Fruit fly (Drosophila melanogaster): ENCODE measurements around the gene sav.

Gene sav

DNA sequence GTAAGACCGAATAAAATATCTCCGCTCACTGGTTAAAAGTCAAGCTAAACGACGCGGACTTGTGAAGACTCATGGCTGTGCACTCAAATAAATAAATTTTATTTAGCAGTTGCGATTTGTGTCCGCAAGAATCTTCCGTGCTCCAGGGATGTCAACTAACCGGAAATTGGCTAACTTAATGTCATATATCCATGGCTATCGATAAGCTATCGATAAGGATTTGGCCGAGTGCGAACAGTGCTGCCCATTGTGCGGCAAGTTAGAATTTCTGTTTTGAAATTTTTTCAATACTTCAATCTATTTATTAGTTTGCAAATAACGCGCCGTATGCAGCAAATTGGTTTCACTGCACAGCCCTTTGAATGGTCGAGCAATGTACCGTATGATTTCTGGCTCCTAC is 7.2 kb downstream of the sav start, which contains the start of gene p53 (continued):
- TF ChIP-seq fd3F (GFP tag; optimal IDR thresholded peaks at IDR 0.05) (peak; percentile 50), schlank (tag; optimal IDR thresholded peaks at IDR 0.05) (peak; percentile 74), tgo (GFP tag; IDR thresholded peaks at IDR 0.05) (peak; percentile 60; the same call in 2 of the 3 replicates), CG4854 (GFP tag; optimal IDR thresholded peaks at IDR 0.05) (peak; percentile 77), gsb-n (tag; optimal IDR thresholded peaks at IDR 0.05) (peak; percentile 59), unpg (GFP tag; optimal IDR thresholded peaks at IDR 0.05) (peak; percentile 67), CG6765 (GFP tag; optimal IDR thresholded peaks at IDR 0.05) (peak; percentile 88), HLHmδ (GFP tag; optimal IDR thresholded peaks at IDR 0.05) (peak; percentile 91), CG11696 (GFP tag; IDR thresholded peaks at IDR 0.05) (no peak), CG32532 (GFP tag; IDR thresholded peaks at IDR 0.05) (peak; percentile 80), CG3726 (GFP tag; IDR thresholded peaks at IDR 0.05) (0 out of 3 replicates have a peak, but pooled peaks have one; percentile 53), CG12299 (tag; optimal IDR thresholded peaks at IDR 0.05) (no peak), tup (GFP tag; optimal IDR thresholded peaks at IDR 0.05) (no peak), Hr39 (optimal IDR thresholded peaks at IDR 0.05) (no peak), Hand (GFP tag; optimal IDR thresholded peaks at IDR 0.05) (peak; percentile 35), Atf6 (GFP tag; IDR thresholded peaks at IDR 0.05) (peak; percentile 58), ssp (GFP tag; IDR thresholded peaks at IDR 0.05) (peak; percentile 37; the same call in 1 of the 2 replicates), CG13287 (GFP tag; IDR thresholded peaks at IDR 0.05; ENCODE audit: partially characterized antibody) (peak; percentile 79), CG8281 (tag; optimal IDR thresholded peaks at IDR 0.05) (peak; percentile 67), CG4360 (GFP tag; IDR thresholded peaks at IDR 0.05) (peak; percentile 46), pb (GFP tag; optimal IDR thresholded peaks at IDR 0.05) (peak; percentile 79), gcm2 (GFP tag; optimal IDR thresholded peaks at IDR 0.05) (peak; percentile 71), Spps (tag; optimal IDR thresholded peaks at IDR 0.05) (no peak), hb (GFP tag; IDR thresholded peaks at IDR 0.05; ENCODE audit: partially characterized antibody) (peak; percentile 75; the same call in 2 of the 3 replicates), B-H1 (GFP tag; IDR thresholded peaks at IDR 0.05) (peak; percentile 51; the same call in 1 of the 3 replicates), so (GFP tag; IDR thresholded peaks at IDR 0.05) (no peak), zfh1 (GFP tag; IDR thresholded peaks at IDR 0.05) (peak; percentile 76), CG10147 (GFP tag; optimal IDR thresholded peaks at IDR 0.05) (peak; percentile 63), CG3847 (GFP tag; IDR thresholded peaks at IDR 0.05) (peak; percentile 71), NC2β (GFP tag; optimal IDR thresholded peaks at IDR 0.05) (peak; percentile 84), CG4820 (GFP tag; optimal IDR thresholded peaks at IDR 0.05) (peak; percentile 40), CG13424 (tag; optimal IDR thresholded peaks at IDR 0.05) (peak; percentile 33), mld (GFP tag; IDR thresholded peaks at IDR 0.05; ENCODE audit: partially characterized antibody) (no peak), fd96Cb (tag; optimal IDR thresholded peaks at IDR 0.05) (peak; percentile 27), MESR4 (GFP tag; optimal IDR thresholded peaks at IDR 0.05) (peak; percentile 18), Taf1 (GFP tag; IDR thresholded peaks at IDR 0.05) (no peak), CTCF (GFP tag; optimal IDR thresholded peaks at IDR 0.05) (peak; percentile 54), CG6654 (GFP tag; optimal IDR thresholded peaks at IDR 0.05) (peak; percentile 52), al (GFP tag; IDR thresholded peaks at IDR 0.05) (0 out of 2 replicates have a peak, but pooled peaks have one; percentile 40), Hmr (GFP tag; optimal IDR thresholded peaks at IDR 0.05) (peak; percentile 86), Elba2 (GFP tag; optimal IDR thresholded peaks at IDR 0.05) (no peak), CG7963 (GFP tag; IDR thresholded peaks at IDR 0.05; ENCODE audit: partially characterized antibody) (peak; percentile 44; the same call in 1 of the 3 replicates), dpn (GFP tag; optimal IDR thresholded peaks at IDR 0.05) (peak; percentile 50 to 82), CG6175 (GFP tag; IDR thresholded peaks at IDR 0.05) (0 out of 3 replicates have a peak, but pooled peaks have one; percentile 42), CG14050 (GFP tag; IDR thresholded peaks at IDR 0.05) (peak; percentile 73), nau (GFP tag; optimal IDR thresholded peaks at IDR 0.05) (peak; percentile 86), Asciz (GFP tag; optimal IDR thresholded peaks at IDR 0.05) (peak; percentile 74), nerfin-1 (tag; optimal IDR thresholded peaks at IDR 0.05) (peak; percentile 51), CG13775 (GFP tag; optimal IDR thresholded peaks at IDR 0.05) (peak; percentile 85), hbn (GFP tag; IDR thresholded peaks at IDR 0.05; ENCODE audit: partially characterized antibody) (peak; percentile 67), CG15073 (GFP tag; optimal IDR thresholded peaks at IDR 0.05) (no peak)
